Worm (Caenorhabditis elegans) whole organism, late embryonic: ENCODE data around the gene csp-2.

Experiments used
- C08G9.2 ChIP-seq: sonication (generic microtip); optimal IDR thresholded peaks from 2 replicates; lab custom pipeline; 2016; ENCODE audit warnings: mild to moderate bottlenecking, missing genetic modification characterization, moderate library complexity, missing compliant biosample characterization
- F13H6.1 ChIP-seq: sonication (generic microtip); optimal IDR thresholded peaks from 2 replicates; lab custom pipeline; 2016; ENCODE audit warnings: missing genetic modification characterization, missing compliant biosample characterization
- K02D7.2 ChIP-seq: sonication (generic microtip); optimal IDR thresholded peaks from 2 replicates; lab custom pipeline; 2017; ENCODE audit warnings: mild to moderate bottlenecking, missing genetic modification characterization, missing compliant biosample characterization
- K09A11.1 ChIP-seq: sonication (generic microtip); optimal IDR thresholded peaks from 2 replicates; lab custom pipeline; 2017; ENCODE audit warnings: antibody characterized with exemption, mild to moderate bottlenecking, missing genetic modification characterization, missing compliant biosample characterization; ENCODE audit not compliant: insufficient read depth
- T23F11.4 ChIP-seq: fragments of 200-800 bp; sonication (Bioruptor generic); optimal IDR thresholded peaks from 2 replicates; lab custom pipeline; 2018; ENCODE audit warnings: mild to moderate bottlenecking, missing genetic modification characterization, missing compliant biosample characterization
- Y22D7AL.16 ChIP-seq: sonication (generic microtip); optimal IDR thresholded peaks from 2 replicates; lab custom pipeline; 2016; ENCODE audit warnings: missing genetic modification characterization, missing compliant biosample characterization
- ahr-1 ChIP-seq: sonication (generic microtip); optimal IDR thresholded peaks from 2 replicates; lab custom pipeline; 2016; ENCODE audit warnings: missing genetic modification characterization, missing compliant biosample characterization
- ceh-2 ChIP-seq: sonication (generic microtip); optimal IDR thresholded peaks from 2 replicates; lab custom pipeline; 2016; ENCODE audit warnings: missing genotype, missing genetic modification characterization, missing compliant biosample characterization
- ceh-22 ChIP-seq: sonication (generic microtip); optimal IDR thresholded peaks from 2 replicates; lab custom pipeline; 2017; ENCODE audit warnings: missing biosample characterization, missing genetic modification characterization
- ceh-24 ChIP-seq: sonication (generic microtip); optimal IDR thresholded peaks from 2 replicates; lab custom pipeline; 2016; ENCODE audit warnings: mild to moderate bottlenecking, missing genetic modification characterization, missing compliant biosample characterization
- ceh-30 ChIP-seq: fragments of 150-350 bp; optimal IDR thresholded peaks from 2 replicates; lab custom pipeline; 2014; ENCODE audit warnings: missing biosample characterization, missing genetic modification characterization
- ceh-31 ChIP-seq: sonication (generic microtip); optimal IDR thresholded peaks from 2 replicates; lab custom pipeline; 2016; ENCODE audit warnings: missing genetic modification characterization, missing compliant biosample characterization
- ceh-6 ChIP-seq: fragments of 200-800 bp; sonication (Bioruptor generic); optimal IDR thresholded peaks from 2 replicates; lab custom pipeline; 2018; ENCODE audit warnings: mild to moderate bottlenecking, missing genetic modification characterization, missing compliant biosample characterization
- dve-1 ChIP-seq: sonication (generic microtip); optimal IDR thresholded peaks from 2 replicates; lab custom pipeline; 2017; ENCODE audit warnings: antibody characterized with exemption, mild to moderate bottlenecking, missing genetic modification characterization, missing compliant biosample characterization
- elt-4 ChIP-seq: sonication (generic microtip); optimal IDR thresholded peaks from 2 replicates; lab custom pipeline; 2016; ENCODE audit warnings: missing genetic modification characterization, missing compliant biosample characterization
- ets-4 ChIP-seq: sonication (generic microtip); optimal IDR thresholded peaks from 2 replicates; lab custom pipeline; 2016; ENCODE audit warnings: missing genetic modification characterization, missing compliant biosample characterization
- eyg-1 ChIP-seq: sonication (generic microtip); optimal IDR thresholded peaks from 2 replicates; lab custom pipeline; 2016; ENCODE audit warnings: missing genotype, missing genetic modification characterization, missing compliant biosample characterization
- fax-1 ChIP-seq: sonication (generic microtip); optimal IDR thresholded peaks from 2 replicates; lab custom pipeline; 2016; ENCODE audit warnings: missing genotype, missing genetic modification characterization, missing compliant biosample characterization
- fkh-10 ChIP-seq: fragments of 150-350 bp; optimal IDR thresholded peaks from 2 replicates; lab custom pipeline; 2014; ENCODE audit warnings: missing biosample characterization, missing genetic modification reagents, missing genetic modification characterization
- fkh-6 ChIP-seq: sonication (generic microtip); optimal IDR thresholded peaks from 2 replicates; lab custom pipeline; 2016; ENCODE audit warnings: missing genetic modification characterization, missing compliant biosample characterization
- gmeb-2 ChIP-seq: sonication (generic microtip); optimal IDR thresholded peaks from 2 replicates; lab custom pipeline; 2016; ENCODE audit warnings: missing genetic modification characterization, inconsistent platforms, missing compliant biosample characterization
- hlh-30 ChIP-seq: sonication (generic microtip); optimal IDR thresholded peaks from 2 replicates; lab custom pipeline; 2017; ENCODE audit warnings: antibody characterized with exemption, missing genetic modification characterization, missing compliant biosample characterization; ENCODE audit not compliant: insufficient read depth
- hlh-6 ChIP-seq: sonication (generic microtip); optimal IDR thresholded peaks from 2 replicates; lab custom pipeline; 2016; ENCODE audit warnings: missing genotype, missing genetic modification characterization, missing compliant biosample characterization
- hlh-8 ChIP-seq: sonication (generic microtip); optimal IDR thresholded peaks from 2 replicates; lab custom pipeline; 2016; ENCODE audit warnings: missing genotype, missing genetic modification characterization, missing compliant biosample characterization
- lim-6 ChIP-seq: sonication (generic microtip); optimal IDR thresholded peaks from 2 replicates; lab custom pipeline; 2016; ENCODE audit warnings: missing genetic modification characterization, missing compliant biosample characterization
- lin-11 ChIP-seq: fragments of 200-800 bp; sonication (Bioruptor generic); optimal IDR thresholded peaks from 2 replicates; lab custom pipeline; 2018; ENCODE audit warnings: mild to moderate bottlenecking, missing genetic modification characterization, missing compliant biosample characterization
- madf-2 ChIP-seq: sonication (generic microtip); optimal IDR thresholded peaks from 2 replicates; lab custom pipeline; 2017; ENCODE audit warnings: missing genetic modification characterization, missing compliant biosample characterization
- nfya-1 ChIP-seq: sonication (generic microtip); optimal IDR thresholded peaks from 2 replicates; lab custom pipeline; 2017; ENCODE audit warnings: missing genetic modification characterization, mild to moderate bottlenecking, missing compliant biosample characterization, antibody characterized with exemption, moderate library complexity
- nhr-11 ChIP-seq: fragments of 150-350 bp; optimal IDR thresholded peaks from 2 replicates; lab custom pipeline; 2014; ENCODE audit warnings: missing biosample characterization, missing genetic modification characterization
- nhr-232 ChIP-seq: sonication (generic microtip); optimal IDR thresholded peaks from 2 replicates; lab custom pipeline; 2016; ENCODE audit warnings: missing genetic modification characterization, missing compliant biosample characterization
- npax-4 ChIP-seq: sonication (generic microtip); optimal IDR thresholded peaks from 2 replicates; lab custom pipeline; 2016; ENCODE audit warnings: missing genetic modification characterization, missing compliant biosample characterization
- pag-3 ChIP-seq: sonication (generic microtip); optimal IDR thresholded peaks from 2 replicates; lab custom pipeline; 2016; ENCODE audit warnings: missing compliant biosample characterization, missing genetic modification characterization, borderline replicate concordance
- pat-9 ChIP-seq: fragments of 200-800 bp; sonication (Bioruptor generic); optimal IDR thresholded peaks from 2 replicates; lab custom pipeline; 2018; ENCODE audit warnings: mild to moderate bottlenecking, missing genetic modification characterization, moderate library complexity, missing compliant biosample characterization
- pha-4 ChIP-seq: fragments of 150-350 bp; optimal IDR thresholded peaks from 2 replicates; lab custom pipeline; 2018; ENCODE audit warnings: missing biosample characterization, missing genetic modification reagents, missing genetic modification characterization
- pqm-1 ChIP-seq: sonication (generic microtip); optimal IDR thresholded peaks from 2 replicates; lab custom pipeline; 2016; ENCODE audit warnings: missing genetic modification characterization, missing compliant biosample characterization
- pros-1 ChIP-seq: fragments of 150-350 bp; optimal IDR thresholded peaks from 2 replicates; lab custom pipeline; 2014; ENCODE audit warnings: missing biosample characterization, missing genetic modification reagents, missing genetic modification characterization
- ref-2 ChIP-seq: sonication (generic microtip); optimal IDR thresholded peaks from 2 replicates; lab custom pipeline; 2016; ENCODE audit warnings: missing genetic modification characterization, missing compliant biosample characterization
- sdc-2 ChIP-seq: sonication (generic microtip); optimal IDR thresholded peaks from 2 replicates; lab custom pipeline; 2016; ENCODE audit warnings: missing genotype, missing genetic modification characterization, missing compliant biosample characterization
- sox-2 ChIP-seq: fragments of 200-800 bp; sonication (Bioruptor generic); IDR thresholded peaks from 2 replicates; pipeline ENCODE4 v1.3.6; 2022; ENCODE audit warnings: missing genetic modification reagents, missing genetic modification characterization, missing compliant biosample characterization
- sox-4 ChIP-seq: sonication (generic microtip); optimal IDR thresholded peaks from 2 replicates; lab custom pipeline; 2017; ENCODE audit warnings: mild to moderate bottlenecking, missing genetic modification characterization, inconsistent platforms, missing compliant biosample characterization
- syd-9 ChIP-seq: sonication (generic microtip); optimal IDR thresholded peaks from 2 replicates; lab custom pipeline; 2016; ENCODE audit warnings: mild to moderate bottlenecking, missing genetic modification characterization, moderate library complexity, missing compliant biosample characterization
- tbx-7 ChIP-seq: sonication (generic microtip); optimal IDR thresholded peaks from 2 replicates; lab custom pipeline; 2016; ENCODE audit warnings: missing genotype, missing genetic modification characterization, missing compliant biosample characterization
- ttx-3 ChIP-seq: sonication (generic microtip); optimal IDR thresholded peaks from 2 replicates; lab custom pipeline; 2016; ENCODE audit warnings: missing genetic modification reagents, missing genetic modification characterization, missing compliant biosample characterization
- unc-42 ChIP-seq: sonication (generic microtip); optimal IDR thresholded peaks from 2 replicates; lab custom pipeline; 2016; ENCODE audit warnings: missing genotype, missing genetic modification characterization, missing compliant biosample characterization
- unc-55 ChIP-seq: sonication (generic microtip); optimal IDR thresholded peaks from 2 replicates; lab custom pipeline; 2017; ENCODE audit warnings: missing biosample characterization, missing genetic modification reagents, missing genetic modification characterization
- unc-86 ChIP-seq: sonication (generic microtip); optimal IDR thresholded peaks from 2 replicates; lab custom pipeline; 2016; ENCODE audit warnings: missing genetic modification characterization, missing compliant biosample characterization
- zip-5 ChIP-seq: sonication (generic microtip); optimal IDR thresholded peaks from 2 replicates; lab custom pipeline; 2016; ENCODE audit warnings: missing genetic modification characterization, missing compliant biosample characterization
- ztf-16 ChIP-seq: sonication (generic microtip); optimal IDR thresholded peaks from 2 replicates; lab custom pipeline; 2017; ENCODE audit warnings: missing genetic modification characterization, missing compliant biosample characterization

csp-2 gene

ce11 chrIV:6333915-6334314 lies 26.4 kb downstream of the csp-2 start, which contains the start of gene blos-2:
TSS of gene blos-2 (plus strand) at chrIV:6334215.
- no peak for TF ChIP-seq C08G9.2 (tag; lab: Kevin White, UChicago)
- TF ChIP-seq pha-4 (tag; lab: Kevin White, UChicago), result no peak
- TF ChIP-seq hlh-30 (tag; lab: Kevin White, UChicago), result no peak
- no peak for TF ChIP-seq eyg-1
- no peak for TF ChIP-seq sox-4 (tag; lab: Kevin White, UChicago)
- TF ChIP-seq gmeb-2 (tag; lab: Kevin White, UChicago), result no peak
- no peak for TF ChIP-seq F13H6.1 (tag; lab: Kevin White, UChicago)
- no peak for TF ChIP-seq pqm-1 (tag; lab: Kevin White, UChicago)
- TF ChIP-seq ceh-24 (tag; lab: Kevin White, UChicago), result no peak
- TF ChIP-seq ceh-2 (tag; lab: Kevin White, UChicago), result no peak
- no peak for TF ChIP-seq unc-55 (GFP tag; lab: Kevin White, UChicago)
- TF ChIP-seq sdc-2 (tag; lab: Kevin White, UChicago), result no peak
- no peak for TF ChIP-seq ceh-30 (tag; lab: Kevin White, UChicago)
- no peak for TF ChIP-seq lin-11 (tag; lab: Kevin White, UChicago)

DNA sequence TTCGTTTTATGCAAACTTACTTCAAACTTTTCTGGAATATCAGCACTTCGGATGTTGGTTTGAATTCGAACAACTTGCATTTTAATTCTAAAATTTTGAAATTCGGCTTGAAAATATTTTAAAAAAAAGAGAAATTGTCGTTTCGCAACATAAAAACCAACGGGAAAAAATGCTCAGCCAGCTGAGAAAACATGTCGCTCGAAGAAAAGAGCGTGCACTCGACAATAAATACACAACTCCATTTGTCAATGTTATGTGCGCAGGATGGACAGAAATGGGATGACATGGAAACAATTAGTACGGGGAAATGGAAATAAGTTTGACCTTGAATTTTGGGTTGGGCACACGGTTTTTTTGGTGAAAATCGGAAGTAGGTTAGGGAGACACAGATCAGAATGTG lies 28.4 kb downstream of the csp-2 start, which contains the start of gene mif-4:
Gene mif-4 (minus strand): TSS at position 87 of the 400 bp plus-strand sequence.
- TF ChIP-seq unc-86 (tag; lab: Kevin White, UChicago), result no peak
- no peak for TF ChIP-seq nhr-232 (tag; lab: Kevin White, UChicago)

DNA sequence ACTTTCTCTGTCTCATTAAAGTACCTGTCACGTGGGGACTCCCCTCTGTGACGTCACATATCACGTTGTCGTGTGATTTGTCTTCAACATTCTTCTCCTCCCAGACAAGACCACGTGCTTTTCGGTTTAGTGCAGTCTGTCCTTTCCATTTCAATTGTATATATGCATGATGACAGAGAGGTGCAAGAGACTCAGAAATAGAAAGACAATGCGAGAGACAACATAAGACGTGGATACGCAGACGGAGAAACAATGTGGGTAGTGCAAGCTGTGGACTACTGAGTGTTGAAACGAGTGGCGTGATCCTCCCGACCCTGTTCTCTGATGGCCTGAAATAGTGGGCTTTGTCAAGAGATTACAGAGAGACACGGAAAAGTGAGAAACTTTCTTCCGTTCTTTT lies 29.2 kb downstream of the csp-2 start:
- no peak for TF ChIP-seq unc-86 (tag; lab: Kevin White, UChicago)
- TF ChIP-seq ceh-2 (tag; lab: Kevin White, UChicago), result no peak
- TF ChIP-seq fax-1, result no peak
- no peak for TF ChIP-seq fkh-6 (tag; lab: Kevin White, UChicago)
- no peak for TF ChIP-seq K02D7.2 (tag; lab: Kevin White, UChicago)
- no peak for TF ChIP-seq K09A11.1 (tag; lab: Kevin White, UChicago)
- TF ChIP-seq syd-9 (tag; lab: Kevin White, UChicago), result no peak
- peak; percentile 82 for TF ChIP-seq nfya-1
- TF ChIP-seq ceh-6 (GFP tag; lab: Kevin White, UChicago), result no peak
- no peak for TF ChIP-seq ttx-3 (tag; lab: Kevin White, UChicago)
- no peak for TF ChIP-seq sox-2 (GFP tag; lab: Robert Waterston, UW)
- TF ChIP-seq ceh-31 (tag; lab: Kevin White, UChicago), result peak; percentile 56
- TF ChIP-seq ceh-30 (tag; lab: Kevin White, UChicago), result peak; percentile 47
- TF ChIP-seq npax-4 (tag; lab: Kevin White, UChicago), result no peak
- TF ChIP-seq unc-55 (GFP tag; lab: Kevin White, UChicago), result peak; percentile 91
- TF ChIP-seq dve-1, result peak; percentile 25
- TF ChIP-seq nhr-11 (tag; lab: Kevin White, UChicago), result no peak
- no peak for TF ChIP-seq zip-5 (tag; lab: Kevin White, UChicago)
- TF ChIP-seq pag-3 (tag; lab: Kevin White, UChicago), result no peak
- TF ChIP-seq ceh-24 (tag; lab: Kevin White, UChicago), result no peak
- no peak for TF ChIP-seq lim-6 (tag; lab: Kevin White, UChicago)
- no peak for TF ChIP-seq fkh-10
- TF ChIP-seq tbx-7, result no peak
- no peak for TF ChIP-seq pat-9
- no peak for TF ChIP-seq ahr-1 (tag; lab: Kevin White, UChicago)
- no peak for TF ChIP-seq pha-4 (tag; lab: Kevin White, UChicago)
- no peak for TF ChIP-seq ets-4 (tag; lab: Kevin White, UChicago)
- TF ChIP-seq elt-4 (tag; lab: Kevin White, UChicago), result no peak
- TF ChIP-seq unc-42 (tag; lab: Kevin White, UChicago), result peak; percentile 18
- TF ChIP-seq sox-4 (tag; lab: Kevin White, UChicago), result no peak
- TF ChIP-seq ref-2 (tag; lab: Kevin White, UChicago), result peak; percentile 68
- no peak for TF ChIP-seq ztf-16
- no peak for TF ChIP-seq Y22D7AL.16 (tag; lab: Kevin White, UChicago)
- peak; percentile 7 for TF ChIP-seq hlh-8 (tag; lab: Kevin White, UChicago)
- TF ChIP-seq C08G9.2 (tag; lab: Kevin White, UChicago), result no peak
- TF ChIP-seq ceh-22 (tag; lab: Kevin White, UChicago), result no peak
- TF ChIP-seq madf-2, result no peak
- TF ChIP-seq sdc-2 (tag; lab: Kevin White, UChicago), result no peak
- TF ChIP-seq pros-1, result peak; percentile 38
- TF ChIP-seq T23F11.4 (GFP tag; lab: Kevin White, UChicago), result no peak
- no peak for TF ChIP-seq hlh-6
